Worm (Caenorhabditis elegans) whole organism, early embryonic: ENCODE results near the gene Y41D4A.6.

ENCODE experiments used
- ama-1 ChIP-seq: fragments of 150-350 bp; optimal IDR thresholded peaks from 2 replicates; lab custom pipeline; 2014
- ceh-13 ChIP-seq: fragments of 200-800 bp; sonication (Bioruptor generic); optimal IDR thresholded peaks from 2 replicates; lab custom pipeline; 2018; ENCODE audit warnings: mild to moderate bottlenecking, missing genetic modification characterization, missing compliant biosample characterization
- ceh-36 ChIP-seq: sonication (generic microtip); optimal IDR thresholded peaks from 2 replicates; lab custom pipeline; 2016; ENCODE audit warnings: missing genetic modification characterization, inconsistent platforms, missing compliant biosample characterization
- tbx-11 ChIP-seq: fragments of 200-800 bp; sonication (Bioruptor generic); IDR thresholded peaks from 2 replicates; pipeline ENCODE4 v1.3.6; 2022; ENCODE audit warnings: missing genetic modification characterization, missing compliant biosample characterization

- TF ChIP-seq ama-1 (lab: Kevin White, UChicago) (no peak), ceh-36 (tag; lab: Kevin White, UChicago) (no peak), ceh-13 (GFP tag; lab: Kevin White, UChicago) (no peak), tbx-11 (GFP tag; lab: Robert Waterston, UW) (no peak)
Observed at ce11 chrIV:1724283-1724682, 21.0 kb downstream of the Y41D4A.6 start, which contains the start of gene epic-3.
